Worm (Caenorhabditis elegans) whole organism, L1 larva: ENCODE data around the gene C55A6.3.

Source experiments
- aha-1 ChIP-seq: fragments of 150-350 bp; optimal IDR thresholded peaks from 2 replicates; lab custom pipeline; 2014; ENCODE audit warnings: missing biosample characterization, missing genetic modification characterization
- blmp-1 ChIP-seq: fragments of 150-350 bp; optimal IDR thresholded peaks from 2 replicates; lab custom pipeline; 2014; ENCODE audit warnings: missing biosample characterization, missing genetic modification characterization
- ceh-82 ChIP-seq, 3 experiments: fragments of 150-350 bp in 1 of 3; sonication (generic microtip) in 2 of 3; optimal IDR thresholded peaks; 2 replicates each; lab custom pipeline; 2014 to 2017; ENCODE audit warnings: missing biosample characterization in 3 of 3, missing genetic modification characterization in 3 of 3
- elt-3 ChIP-seq, 6 experiments: fragments of 150-350 bp in 1 of 6; sonication (generic microtip); optimal IDR thresholded peaks; 2 replicates each; lab custom pipeline; 2017 to 2018; ENCODE audit warnings: missing biosample characterization in 6 of 6, missing genetic modification characterization in 6 of 6, inconsistent platforms in 1 of 6
- lin-13 ChIP-seq: fragments of 150-350 bp; optimal IDR thresholded peaks from 2 replicates; lab custom pipeline; 2014; ENCODE audit warnings: missing biosample characterization, missing genetic modification reagents, missing genetic modification characterization
- lir-3 ChIP-seq: sonication (generic microtip); optimal IDR thresholded peaks from 2 replicates; lab custom pipeline; 2016; ENCODE audit warnings: mild to moderate bottlenecking, missing genetic modification characterization, moderate library complexity, missing compliant biosample characterization; ENCODE audit not compliant: poor library complexity
- lsy-2 ChIP-seq, 2 experiments: fragments of 150-350 bp; optimal IDR thresholded peaks; 2 replicates each; lab custom pipeline; 2014; ENCODE audit warnings: missing biosample characterization in 2 of 2, missing genetic modification characterization in 2 of 2
- nhr-76 ChIP-seq: sonication (generic microtip); optimal IDR thresholded peaks from 2 replicates; lab custom pipeline; 2017; ENCODE audit warnings: missing biosample characterization, missing genetic modification characterization
- unc-62 ChIP-seq: fragments of 150-350 bp; optimal IDR thresholded peaks from 2 replicates; lab custom pipeline; 2014; ENCODE audit warnings: missing biosample characterization, missing genetic modification reagents, missing genetic modification characterization

DNA sequence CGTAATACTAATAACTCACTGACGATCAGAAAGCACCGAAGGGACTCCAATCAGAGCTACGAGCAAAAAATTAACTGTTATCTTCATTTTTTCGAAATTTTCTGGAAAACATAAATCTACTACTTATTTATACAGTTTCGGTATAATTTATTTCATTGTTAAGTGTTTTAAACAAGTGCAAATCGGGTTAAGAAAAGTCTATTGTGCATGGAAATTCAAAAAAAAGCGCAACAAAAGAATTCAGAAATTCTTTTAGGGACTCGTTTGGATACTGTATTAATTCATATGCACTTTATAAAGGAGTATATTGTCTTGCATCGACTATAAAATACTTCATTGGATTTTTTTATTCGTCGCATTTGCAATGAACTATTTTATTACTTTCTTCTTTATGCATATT, 41.1 kb downstream of the C55A6.3 start, which contains the start of the genes nas-20 and nas-21:
- no peak for TF ChIP-seq nhr-76 (tag; lab: Kevin White, UChicago)
- TF ChIP-seq aha-1 (tag; lab: Kevin White, UChicago) = no peak
- no peak for TF ChIP-seq elt-3 (tag; optimal IDR thresholded peaks at IDR 0.05; lab: Kevin White, UChicago)
- no peak for TF ChIP-seq lin-13 (GFP tag; lab: Kevin White, UChicago)
- TF ChIP-seq unc-62 (GFP tag; lab: Kevin White, UChicago) = no peak
- TF ChIP-seq lsy-2 (tag; optimal IDR thresholded peaks at IDR 0.05; lab: Kevin White, UChicago) = no peak
- TF ChIP-seq blmp-1 = no peak
- TF ChIP-seq ceh-82 (tag; optimal IDR thresholded peaks at IDR 0.05; lab: Kevin White, UChicago) = no peak
- TF ChIP-seq lir-3 (tag; lab: Kevin White, UChicago) = no peak
